Fruit fly (Drosophila melanogaster): ENCODE data around the gene Dbp21E2.

Dbp21E2 gene

dm6 chr2L:819315-820032 is 8.1 kb downstream of the Dbp21E2 start, which contains the start of the genes PGAP2 and Clp:
TSS of gene PGAP2 (minus strand) at chr2L:819508.
TSS of gene Clp (plus strand) at chr2L:819964.
- TF ChIP-seq ttk (optimal IDR thresholded peaks at IDR 0.05): no peak
- no peak for TF ChIP-seq psq (optimal IDR thresholded peaks at IDR 0.05)
- no peak for TF ChIP-seq insv (optimal IDR thresholded peaks at IDR 0.05)
- no peak for TF ChIP-seq h (optimal IDR thresholded peaks at IDR 0.05)
- TF ChIP-seq Myc (optimal IDR thresholded peaks at IDR 0.05): no peak
- TF ChIP-seq Sin3A (optimal IDR thresholded peaks at IDR 0.05): no peak

dm6 chr2L:821242-821985 is 10.0 kb downstream of the Dbp21E2 start, which contains the start of gene CG3662:
TSS of gene CG3662 (plus strand) at chr2L:821289.
- no peak for TF ChIP-seq Sin3A (optimal IDR thresholded peaks at IDR 0.05)
- TF ChIP-seq h (optimal IDR thresholded peaks at IDR 0.05): no peak
- no peak for TF ChIP-seq insv (optimal IDR thresholded peaks at IDR 0.05)
- no peak for TF ChIP-seq psq (optimal IDR thresholded peaks at IDR 0.05)
- no peak for TF ChIP-seq ttk (optimal IDR thresholded peaks at IDR 0.05)
- TF ChIP-seq Myc (optimal IDR thresholded peaks at IDR 0.05): no peak

DNA sequence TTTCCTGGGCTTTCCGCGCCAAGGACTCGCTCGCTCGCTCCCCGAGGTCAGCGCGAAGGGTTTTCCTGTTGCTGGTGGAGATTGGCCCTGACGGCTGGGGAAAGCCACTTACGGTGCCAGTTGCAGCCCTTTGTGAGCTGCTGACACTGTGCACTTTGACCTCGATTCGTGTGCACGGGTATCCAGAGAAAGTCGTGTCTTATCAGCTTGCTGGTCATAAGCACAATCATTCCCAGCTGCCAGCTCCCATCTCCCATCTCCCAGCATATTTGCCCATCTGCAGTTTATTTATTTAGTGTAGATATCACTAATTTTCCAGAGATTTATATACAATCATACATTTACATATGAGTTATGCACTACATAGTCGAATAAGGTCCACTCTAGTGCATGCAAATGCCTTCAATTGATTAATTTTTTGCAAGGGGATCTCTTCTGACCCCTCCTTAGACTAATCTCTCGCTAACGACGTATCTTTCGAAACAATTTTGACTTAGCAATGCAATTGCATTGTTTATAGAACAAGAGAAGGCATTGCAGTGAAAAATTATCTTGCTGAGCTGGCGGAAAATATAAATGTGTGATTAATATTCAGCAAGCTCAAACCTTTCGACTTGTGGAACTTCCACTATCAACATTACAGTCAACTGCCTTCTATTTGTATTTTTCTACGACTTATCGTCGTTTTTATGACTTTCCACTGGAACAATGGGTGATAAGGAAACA is 10.8 kb downstream of the Dbp21E2 start:
- TF ChIP-seq Myc (optimal IDR thresholded peaks at IDR 0.05): no peak
- TF ChIP-seq Sin3A (optimal IDR thresholded peaks at IDR 0.05): no peak
- TF ChIP-seq h (optimal IDR thresholded peaks at IDR 0.05): no peak
- no peak for TF ChIP-seq ttk (optimal IDR thresholded peaks at IDR 0.05)
- no peak for TF ChIP-seq insv (optimal IDR thresholded peaks at IDR 0.05)
- no peak for TF ChIP-seq psq (optimal IDR thresholded peaks at IDR 0.05)

DNA sequence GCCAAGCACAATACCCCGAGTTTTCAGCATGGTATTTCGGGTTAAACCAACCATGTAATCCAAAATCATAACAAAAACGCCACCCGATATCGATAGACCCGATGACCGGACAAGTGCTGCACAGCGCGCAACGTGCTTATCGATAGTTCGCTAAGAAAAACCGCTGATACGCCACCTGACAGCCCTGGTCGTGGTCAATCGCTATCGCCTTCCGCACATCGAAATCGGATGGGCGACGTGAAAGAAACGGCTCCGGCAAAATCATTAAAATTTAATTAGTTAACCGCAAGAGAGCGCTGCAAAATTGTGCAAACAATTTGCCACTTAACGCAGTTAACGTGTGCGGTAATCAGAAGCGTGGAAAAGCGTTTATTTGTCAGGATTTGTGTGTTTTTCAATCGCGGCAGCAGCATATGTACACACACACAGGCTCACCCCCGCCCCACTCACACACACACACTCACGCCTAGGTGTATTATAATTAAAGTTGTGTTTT is 14.4 kb downstream of the Dbp21E2 start, which contains the start of the genes CG3862 and dock:
Gene CG3862, minus strand, starts transcription at position 94 of the 496 bp plus-strand sequence.
Gene dock, plus strand, starts transcription at position 202 of the 496 bp plus-strand sequence.
- TF ChIP-seq insv (optimal IDR thresholded peaks at IDR 0.05) (no peak), h (optimal IDR thresholded peaks at IDR 0.05) (peak; percentile 41)

dm6 chr2L:826388-826787 is 15.0 kb downstream of the Dbp21E2 start:
- TF ChIP-seq insv (optimal IDR thresholded peaks at IDR 0.05) (no peak), h (optimal IDR thresholded peaks at IDR 0.05) (no peak)

- TF ChIP-seq ttk (optimal IDR thresholded peaks at IDR 0.05) (no peak), h (optimal IDR thresholded peaks at IDR 0.05) (no peak), insv (optimal IDR thresholded peaks at IDR 0.05) (no peak), psq (optimal IDR thresholded peaks at IDR 0.05) (no peak), Myc (optimal IDR thresholded peaks at IDR 0.05) (no peak), Sin3A (optimal IDR thresholded peaks at IDR 0.05) (no peak)
Observed at dm6 chr2L:827049-827448, 15.7 kb downstream of the Dbp21E2 start.

- no peak for TF ChIP-seq Sin3A (optimal IDR thresholded peaks at IDR 0.05)
- TF ChIP-seq Myc (optimal IDR thresholded peaks at IDR 0.05): no peak
- no peak for TF ChIP-seq insv (optimal IDR thresholded peaks at IDR 0.05)
- no peak for TF ChIP-seq ttk (optimal IDR thresholded peaks at IDR 0.05)
- TF ChIP-seq h (optimal IDR thresholded peaks at IDR 0.05): no peak
- TF ChIP-seq psq (optimal IDR thresholded peaks at IDR 0.05): no peak
Observed at dm6 chr2L:827516-828362, 16.4 kb downstream of the Dbp21E2 start.

DNA sequence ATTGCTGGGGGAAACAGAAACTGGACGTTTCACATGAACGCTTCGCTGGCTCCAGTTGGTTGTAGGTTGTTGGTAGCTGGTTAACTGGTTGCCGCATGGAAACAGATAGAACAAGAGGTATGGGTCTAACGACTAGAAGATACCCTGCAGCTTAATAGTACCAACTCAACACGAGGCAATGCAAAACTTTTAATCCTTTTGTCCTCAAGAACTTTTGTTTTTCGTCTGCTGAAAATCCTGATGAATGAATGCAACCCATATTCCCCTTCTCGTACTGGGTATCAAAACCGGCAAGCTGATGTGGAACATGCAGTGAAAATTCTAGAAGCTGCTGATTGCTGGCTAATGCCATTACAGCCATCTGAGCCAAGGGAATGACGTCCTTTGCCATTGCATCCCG is 26.6 kb downstream of the Dbp21E2 start:
- no peak for TF ChIP-seq insv (optimal IDR thresholded peaks at IDR 0.05)
- no peak for TF ChIP-seq ttk (optimal IDR thresholded peaks at IDR 0.05)
- no peak for TF ChIP-seq Myc (optimal IDR thresholded peaks at IDR 0.05)
- no peak for TF ChIP-seq psq (optimal IDR thresholded peaks at IDR 0.05)
- TF ChIP-seq h (optimal IDR thresholded peaks at IDR 0.05): no peak
- no peak for TF ChIP-seq Sin3A (optimal IDR thresholded peaks at IDR 0.05)

DNA sequence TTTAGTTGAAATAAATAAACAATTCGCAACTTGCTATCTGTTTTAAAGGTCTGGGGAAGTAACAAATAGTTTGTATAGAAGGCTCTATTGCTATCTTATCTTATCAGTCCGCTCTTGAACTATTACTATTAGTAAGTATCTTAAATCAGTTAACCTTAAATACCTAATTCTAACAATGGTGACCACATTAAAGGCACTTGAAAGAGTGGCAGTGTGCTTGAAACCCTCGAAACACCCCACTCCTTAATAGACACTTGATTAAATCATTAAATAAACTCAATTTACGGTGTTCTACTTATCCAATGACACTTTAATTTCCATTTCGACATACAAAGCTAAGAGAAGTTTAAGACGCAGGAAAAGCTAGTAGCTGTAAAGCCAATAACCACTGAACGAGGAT is 27.4 kb downstream of the Dbp21E2 start:
- TF ChIP-seq insv (optimal IDR thresholded peaks at IDR 0.05): no peak

- TF ChIP-seq insv (optimal IDR thresholded peaks at IDR 0.05) (no peak), psq (optimal IDR thresholded peaks at IDR 0.05) (no peak), ttk (optimal IDR thresholded peaks at IDR 0.05) (no peak), h (optimal IDR thresholded peaks at IDR 0.05) (no peak), Sin3A (optimal IDR thresholded peaks at IDR 0.05) (no peak), Myc (optimal IDR thresholded peaks at IDR 0.05) (no peak)
Observed at dm6 chr2L:840022-840421, 28.6 kb downstream of the Dbp21E2 start.

dm6 chr2L:840716-841115 is 29.3 kb downstream of the Dbp21E2 start:
- no peak for TF ChIP-seq h (optimal IDR thresholded peaks at IDR 0.05)
- TF ChIP-seq ttk (optimal IDR thresholded peaks at IDR 0.05): no peak
- no peak for TF ChIP-seq Myc (optimal IDR thresholded peaks at IDR 0.05)
- TF ChIP-seq Sin3A (optimal IDR thresholded peaks at IDR 0.05): no peak
- no peak for TF ChIP-seq insv (optimal IDR thresholded peaks at IDR 0.05)
- TF ChIP-seq psq (optimal IDR thresholded peaks at IDR 0.05): no peak

All from Kc167 (cell line).